Worm (Caenorhabditis elegans) whole organism, mixed stage, embryonic: ENCODE results near the gene Y51A2B.5.

ENCODE experiments used
- blmp-1 ChIP-seq: fragments of 150-350 bp; optimal IDR thresholded peaks from 2 replicates; lab custom pipeline; 2014; ENCODE audit warnings: missing biosample characterization, missing genetic modification characterization
- nhr-12 ChIP-seq: fragments of 150-350 bp; optimal IDR thresholded peaks from 2 replicates; lab custom pipeline; 2014; ENCODE audit warnings: missing biosample characterization, missing genetic modification characterization
- nhr-237 ChIP-seq: fragments of 150-350 bp; optimal IDR thresholded peaks from 2 replicates; lab custom pipeline; 2014; ENCODE audit warnings: missing biosample characterization, missing genetic modification characterization

DNA sequence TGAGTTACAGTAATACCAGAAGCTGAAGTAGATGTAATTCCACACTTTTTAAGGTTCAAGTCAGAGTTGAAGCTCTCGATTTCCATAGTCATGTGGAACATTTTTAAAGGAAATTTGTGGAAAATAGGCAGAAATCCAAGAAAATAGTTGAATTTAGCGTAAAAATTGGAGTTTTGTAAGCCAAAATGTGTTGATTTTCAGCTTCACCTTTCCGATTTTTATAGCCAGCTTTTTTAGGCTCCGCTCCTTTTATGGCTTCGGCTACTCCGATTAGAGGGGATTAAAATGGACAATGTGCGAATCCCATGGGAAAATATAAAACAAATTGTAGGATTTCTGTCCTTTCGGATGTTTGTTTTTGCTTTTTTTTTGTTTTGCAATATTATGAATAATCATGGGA, 20.8 kb upstream of the Y51A2B.5 start, which contains the start of gene C08E8.6:
- TF ChIP-seq blmp-1 (no peak), nhr-12 (tag; lab: Kevin White, UChicago) (no peak), nhr-237 (tag; lab: Kevin White, UChicago) (no peak)
